Worm (Caenorhabditis elegans) whole organism, midembryonic: ENCODE results near the gene Y5H2A.1.

Experiments used
- T22C8.4 ChIP-seq: fragments of 200-800 bp; sonication (Bioruptor generic); IDR thresholded peaks from 2 replicates; pipeline ENCODE4 v1.3.6; 2022; ENCODE audit warnings: missing genetic modification characterization, missing compliant biosample characterization
- cog-1 ChIP-seq: sonication (generic microtip); optimal IDR thresholded peaks from 2 replicates; lab custom pipeline; 2016; ENCODE audit warnings: missing genetic modification characterization, missing compliant biosample characterization
- flt-1 ChIP-seq: fragments of 200-800 bp; sonication (Bioruptor generic); IDR thresholded peaks from 2 replicates; pipeline ENCODE4 v1.3.6; 2022; ENCODE audit warnings: missing genetic modification characterization, missing compliant biosample characterization
- klf-2 ChIP-seq: fragments of 200-800 bp; sonication (Bioruptor generic); conservative IDR thresholded peaks from 2 replicates; pipeline ENCODE4 v1.3.6; 2022; ENCODE audit warnings: missing genetic modification reagents, missing genetic modification characterization, missing compliant biosample characterization
- med-1 ChIP-seq: sonication (generic microtip); optimal IDR thresholded peaks from 2 replicates; lab custom pipeline; 2017; ENCODE audit warnings: missing genetic modification characterization, mild to moderate bottlenecking, missing compliant biosample characterization, antibody characterized with exemption, missing genetic modification reagents; ENCODE audit not compliant: insufficient read depth
- ref-1 ChIP-seq: fragments of 200-800 bp; sonication (Bioruptor generic); conservative IDR thresholded peaks from 2 replicates; pipeline ENCODE4 v1.3.6; 2022; ENCODE audit warnings: missing genetic modification reagents, missing genetic modification characterization, missing compliant biosample characterization
- tab-1 ChIP-seq: fragments of 200-800 bp; sonication (Bioruptor generic); IDR thresholded peaks from 2 replicates; pipeline ENCODE4 v1.3.6; 2022; ENCODE audit warnings: missing genetic modification characterization, missing compliant biosample characterization
- ztf-23 ChIP-seq: fragments of 200-800 bp; sonication (Bioruptor generic); IDR thresholded peaks from 2 replicates; pipeline ENCODE4 v1.3.6; 2022; ENCODE audit warnings: missing genetic modification reagents, missing genetic modification characterization, missing compliant biosample characterization
- ztf-29 ChIP-seq: fragments of 200-800 bp; sonication (Bioruptor generic); IDR thresholded peaks from 2 replicates; pipeline ENCODE4 v1.3.6; 2022; ENCODE audit warnings: missing genetic modification reagents, missing genetic modification characterization, missing compliant biosample characterization

DNA sequence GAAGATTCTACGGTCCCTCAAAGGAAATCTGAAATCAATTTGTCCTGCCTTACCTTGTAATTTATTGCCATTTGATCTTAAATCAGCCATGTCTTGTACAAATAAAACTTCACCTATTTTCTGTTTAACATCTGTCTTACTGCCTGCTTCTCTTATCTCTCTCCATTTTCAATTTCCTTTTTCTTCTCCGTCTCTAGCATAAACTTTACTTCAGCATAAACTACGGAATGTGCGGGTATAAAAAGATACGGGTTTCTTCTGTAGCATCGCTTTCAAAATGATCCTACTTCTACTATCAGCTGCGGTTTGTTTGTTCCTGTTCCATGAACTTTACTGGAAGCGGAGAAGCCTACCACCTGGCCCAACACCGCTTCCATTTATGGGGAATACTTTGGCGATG, 26.9 kb downstream of the Y5H2A.1 start, which contains the start of gene cyp-33C5:
- TF ChIP-seq ztf-29 (GFP tag; lab: Robert Waterston, UW) (no peak), ref-1 (no peak), klf-2 (GFP tag; lab: Robert Waterston, UW) (no peak), flt-1 (GFP tag; lab: Robert Waterston, UW) (no peak), cog-1 (tag; lab: Kevin White, UChicago) (no peak), med-1 (GFP tag; lab: Kevin White, UChicago) (no peak), tab-1 (GFP tag; lab: Robert Waterston, UW) (no peak), T22C8.4 (GFP tag; lab: Robert Waterston, UW) (no peak), ztf-23 (no peak)
